ENCODE assay signal across 2 worm cellular contexts in the genomic region with DNA sequence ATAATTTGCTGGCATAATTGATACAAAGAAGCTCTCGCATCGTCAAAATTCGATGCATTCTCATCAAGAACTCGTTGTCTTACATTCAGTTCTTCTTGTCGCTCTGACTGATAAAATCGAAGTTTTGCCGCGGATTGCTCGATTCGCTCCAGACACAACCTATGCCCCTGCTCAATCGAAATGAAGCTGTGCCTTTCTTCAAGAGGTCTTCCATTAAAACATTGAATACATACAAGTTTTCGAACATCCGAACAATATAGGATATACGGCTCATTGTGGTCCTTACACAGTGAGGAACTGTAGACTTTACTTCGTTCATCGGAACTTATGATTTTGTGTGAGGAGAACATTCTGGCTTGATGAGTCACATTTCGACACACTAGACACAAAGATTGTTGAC.
A peak's percentile ranks its signal among the peaks of the same experiment; 100 is the strongest.
TF ChIP-seq lines count a peak whose summit lies in the region.

No protein-coding gene starts in this region.

TF ChIP-seq in whole organism, L1 larva, 84 proteins besides CTCF, POLR2A, EP300 and RAD21:
- no peak for TF ChIP-seq lsy-2 (tag; optimal IDR thresholded peaks at IDR 0.05; lab: Kevin White, UChicago)
- peak; percentile 61 for TF ChIP-seq nhr-85 (tag; lab: Kevin White, UChicago)
- no peak for TF ChIP-seq egl-13 (tag; optimal IDR thresholded peaks at IDR 0.05; lab: Kevin White, UChicago)
- TF ChIP-seq mab-9 (GFP tag; IDR thresholded peaks at IDR 0.05; lab: Robert Waterston, UW) = no peak

TF ChIP-seq in whole organism, L4 larva, 104 proteins besides CTCF, POLR2A, EP300 and RAD21:
- TF ChIP-seq aha-1 (tag; lab: Kevin White, UChicago) (peak; percentile 72), D1046.2 (GFP tag; IDR thresholded peaks at IDR 0.05; lab: Robert Waterston, UW) (no peak), unc-62 (GFP tag; optimal IDR thresholded peaks at IDR 0.05 in 1 of 2; lab: Kevin White, UChicago) (peak in 1 of 2 experiments; percentile 8), unc-62 (tag; optimal IDR thresholded peaks at IDR 0.05; lab: Kevin White, UChicago) (no peak), zip-2 (tag; optimal IDR thresholded peaks at IDR 0.05; lab: Kevin White, UChicago) (no peak)
